Fruit fly (Drosophila melanogaster) whole organism, pupa: ENCODE data around the gene Aprt.

Source experiments
- CG4496 ChIP-seq: fragments of 200-800 bp; sonication (Bioruptor generic); IDR thresholded peaks from 3 replicates; pipeline ENCODE4 v1.3.6; 2022; ENCODE audit warnings: missing biosample characterization, missing genetic modification characterization
- EcR ChIP-seq: fragments of 200-800 bp; sonication (Bioruptor generic); optimal IDR thresholded peaks from 3 replicates; lab custom pipeline; 2019; ENCODE audit warnings: missing biosample characterization, missing genetic modification characterization, mild to moderate bottlenecking, moderate library complexity, missing genetic modification reagents

DNA sequence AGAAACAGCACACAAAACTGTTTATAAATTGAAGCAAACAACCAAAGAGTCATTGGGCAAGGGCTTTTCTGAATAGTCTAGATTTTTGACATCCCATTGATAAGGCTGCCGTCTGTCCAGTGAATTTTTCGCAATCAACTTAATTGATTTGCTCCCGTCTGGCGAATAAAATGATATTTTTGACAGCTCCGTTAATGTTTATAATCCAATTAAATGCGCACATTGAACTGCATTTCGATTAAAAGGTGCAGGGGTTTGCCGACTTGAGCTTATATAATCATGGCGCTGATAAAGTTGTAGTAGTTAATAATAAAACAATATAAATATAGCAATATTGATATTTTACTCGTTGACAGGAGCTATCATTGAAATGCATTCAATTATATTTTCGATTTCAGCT is 24.2 kb upstream of the Aprt start:
- no peak for TF ChIP-seq EcR
- TF ChIP-seq CG4496 (GFP tag; lab: Robert Waterston, UW), result no peak
